Fruit fly (Drosophila melanogaster) whole organism, embryonic: Measurements from ENCODE around the gene CG15330.
A peak's percentile ranks its signal among the peaks of the same experiment; 100 is the strongest.

Experiments used
- Antp ChIP-seq: fragments of 200-800 bp; sonication (Bioruptor generic); optimal IDR thresholded peaks from 3 replicates; lab custom pipeline; 2016; ENCODE audit warnings: missing biosample characterization, missing genetic modification characterization
- CG10147 ChIP-seq: fragments of 200-800 bp; sonication (Bioruptor generic); optimal IDR thresholded peaks from 2 replicates; lab custom pipeline; 2019; ENCODE audit warnings: missing biosample characterization, mild to moderate bottlenecking, missing genetic modification characterization, moderate library complexity
- CG1024 ChIP-seq: fragments of 200-800 bp; sonication (Bioruptor generic); IDR thresholded peaks from 2 replicates; pipeline ENCODE4 v1.3.6; 2022; ENCODE audit warnings: missing biosample characterization, missing genetic modification characterization
- CG10267 ChIP-seq: fragments of 200-800 bp; sonication (Bioruptor generic); optimal IDR thresholded peaks from 2 replicates; lab custom pipeline; 2018; ENCODE audit warnings: missing biosample characterization, mild to moderate bottlenecking, missing genetic modification characterization, moderate library complexity
- CG10366 ChIP-seq: fragments of 200-800 bp; sonication (Bioruptor generic); IDR thresholded peaks from 2 replicates; pipeline ENCODE4 v1.3.6; 2022; ENCODE audit warnings: missing biosample characterization, missing genetic modification characterization
- CG11456 ChIP-seq: fragments of 200-800 bp; sonication (Bioruptor generic); IDR thresholded peaks from 3 replicates; pipeline ENCODE4 v1.3.6; 2022; ENCODE audit warnings: missing biosample characterization, missing genetic modification characterization
- CG11695 ChIP-seq: fragments of 200-800 bp; sonication (Bioruptor generic); IDR thresholded peaks from 3 replicates; pipeline ENCODE4 v1.3.6; 2022; ENCODE audit warnings: missing biosample characterization, missing genetic modification characterization
- CG12299 ChIP-seq: fragments of 200-800 bp; sonication (Bioruptor generic); optimal IDR thresholded peaks from 2 replicates; lab custom pipeline; 2018; ENCODE audit warnings: missing biosample characterization, mild to moderate bottlenecking, missing genetic modification characterization
- CG1233 ChIP-seq: fragments of 200-800 bp; sonication (Bioruptor generic); optimal IDR thresholded peaks from 4 replicates; lab custom pipeline; 2018; ENCODE audit warnings: missing biosample characterization, mild to moderate bottlenecking, missing genetic modification characterization
- CG13624 ChIP-seq: fragments of 200-800 bp; sonication (Bioruptor generic); optimal IDR thresholded peaks from 2 replicates; lab custom pipeline; 2016; ENCODE audit warnings: missing biosample characterization, missing genetic modification characterization
- CG15269 ChIP-seq: fragments of 200-800 bp; sonication (Bioruptor generic); optimal IDR thresholded peaks from 2 replicates; lab custom pipeline; 2018; ENCODE audit warnings: missing biosample characterization, mild to moderate bottlenecking, missing genetic modification characterization, moderate library complexity
- CG16779 ChIP-seq: fragments of 200-800 bp; sonication (Bioruptor generic); IDR thresholded peaks from 2 replicates; pipeline ENCODE4 v1.3.6; 2022; ENCODE audit warnings: missing biosample characterization, missing genetic modification characterization
- CG16863 ChIP-seq: fragments of 200-800 bp; sonication (Bioruptor generic); optimal IDR thresholded peaks from 3 replicates; lab custom pipeline; 2016; ENCODE audit warnings: missing biosample characterization, missing genetic modification characterization
- CG2116 ChIP-seq: fragments of 200-800 bp; sonication (Bioruptor generic); optimal IDR thresholded peaks from 3 replicates; lab custom pipeline; 2018; ENCODE audit warnings: missing biosample characterization, mild to moderate bottlenecking, missing genetic modification characterization
- CG2678 ChIP-seq: fragments of 200-800 bp; sonication (Bioruptor generic); optimal IDR thresholded peaks from 3 replicates; lab custom pipeline; 2019; ENCODE audit warnings: missing biosample characterization, mild to moderate bottlenecking, missing genetic modification characterization, moderate library complexity
- CG31224 ChIP-seq: fragments of 200-800 bp; sonication (Bioruptor generic); IDR thresholded peaks from 2 replicates; pipeline ENCODE4 v1.3.6; 2022; ENCODE audit warnings: missing biosample characterization, missing genetic modification characterization
- CG4617 ChIP-seq: fragments of 200-800 bp; sonication (Bioruptor generic); optimal IDR thresholded peaks from 3 replicates; lab custom pipeline; 2016; ENCODE audit warnings: missing biosample characterization, missing genetic modification characterization, borderline replicate concordance
- CG5245 ChIP-seq: fragments of 200-800 bp; sonication (Bioruptor generic); optimal IDR thresholded peaks from 3 replicates; lab custom pipeline; 2016; ENCODE audit warnings: missing biosample characterization, missing genetic modification characterization
- CG6254 ChIP-seq: fragments of 200-800 bp; sonication (Bioruptor generic); optimal IDR thresholded peaks from 3 replicates; lab custom pipeline; 2017; ENCODE audit warnings: mild to moderate bottlenecking, missing biosample characterization, missing genetic modification reagents, missing genetic modification characterization
- CG6813 ChIP-seq: fragments of 200-800 bp; sonication (Bioruptor generic); optimal IDR thresholded peaks from 2 replicates; lab custom pipeline; 2017; ENCODE audit warnings: missing biosample characterization, missing genetic modification characterization, mild to moderate bottlenecking, moderate library complexity, missing genetic modification reagents
- CG9932 ChIP-seq: fragments of 200-800 bp; sonication (Bioruptor generic); IDR thresholded peaks from 2 replicates; pipeline ENCODE4 v1.3.6; 2022; ENCODE audit warnings: missing biosample characterization, missing genetic modification characterization
- Dek ChIP-seq: fragments of 200-800 bp; sonication (Bioruptor generic); optimal IDR thresholded peaks from 3 replicates; lab custom pipeline; 2019; ENCODE audit warnings: missing biosample characterization, mild to moderate bottlenecking, missing genetic modification characterization, moderate library complexity
- Dref ChIP-seq: fragments of 200-800 bp; sonication (Bioruptor generic); IDR thresholded peaks from 2 replicates; pipeline ENCODE4 v1.3.6; 2022; ENCODE audit warnings: missing biosample characterization, missing genetic modification characterization
- E2f1 ChIP-seq: fragments of 200-800 bp; sonication (Bioruptor generic); IDR thresholded peaks from 2 replicates; pipeline ENCODE4 v1.3.6; 2022; ENCODE audit warnings: missing biosample characterization, missing genetic modification characterization
- Ets97D ChIP-seq: fragments of 200-800 bp; sonication (Bioruptor generic); optimal IDR thresholded peaks from 3 replicates; lab custom pipeline; 2016; ENCODE audit warnings: missing biosample characterization, missing genetic modification characterization
- Hand ChIP-seq: fragments of 200-800 bp; sonication (Bioruptor generic); optimal IDR thresholded peaks from 2 replicates; lab custom pipeline; 2017; ENCODE audit warnings: mild to moderate bottlenecking, missing biosample characterization, missing genetic modification reagents, missing genetic modification characterization
- Nf-YA ChIP-seq: fragments of 200-800 bp; sonication (Bioruptor generic); IDR thresholded peaks from 2 replicates; pipeline ENCODE4 v1.3.6; 2022; ENCODE audit warnings: missing biosample characterization, missing genetic modification characterization
- Usf ChIP-seq: fragments of 200-800 bp; sonication (Bioruptor generic); optimal IDR thresholded peaks from 2 replicates; lab custom pipeline; 2017; ENCODE audit warnings: missing genotype, missing biosample characterization, missing genetic modification characterization
- Xrp1 ChIP-seq: fragments of 200-800 bp; sonication (Bioruptor generic); IDR thresholded peaks from 2 replicates; pipeline ENCODE4 v1.3.6; 2022; ENCODE audit warnings: missing biosample characterization, missing genetic modification characterization
- ase ChIP-seq: fragments of 200-800 bp; sonication (Bioruptor generic); IDR thresholded peaks from 3 replicates; pipeline ENCODE4 v1.3.6; 2022; ENCODE audit warnings: missing biosample characterization, missing genetic modification characterization
- br ChIP-seq: fragments of >200 bp; optimal IDR thresholded peaks from 2 replicates; lab custom pipeline; 2017
- cas ChIP-seq: fragments of 200-800 bp; sonication (Bioruptor generic); IDR thresholded peaks from 2 replicates; pipeline ENCODE4 v1.3.6; 2022; ENCODE audit warnings: missing biosample characterization, missing genetic modification characterization
- chinmo ChIP-seq: fragments of 200-800 bp; sonication (Bioruptor generic); IDR thresholded peaks from 4 replicates; pipeline ENCODE4 v1.3.6; 2022; ENCODE audit warnings: missing biosample characterization, missing genetic modification characterization; ENCODE audit not compliant: partially characterized antibody
- eve ChIP-seq, 2 experiments: fragments of >200 bp; optimal IDR thresholded peaks; 2 replicates each; lab custom pipeline; 2017; ENCODE audit warnings: missing biosample characterization in 2 of 2, missing genetic modification characterization in 2 of 2
- fu2 ChIP-seq: fragments of 200-800 bp; sonication (Bioruptor generic); optimal IDR thresholded peaks from 2 replicates; lab custom pipeline; 2016; ENCODE audit warnings: missing biosample characterization, missing genetic modification characterization
- hbn ChIP-seq: fragments of 200-800 bp; sonication (Bioruptor generic); IDR thresholded peaks from 2 replicates; pipeline ENCODE4 v1.3.6; 2022; ENCODE audit warnings: missing biosample characterization, missing genetic modification characterization; ENCODE audit not compliant: partially characterized antibody
- hkb ChIP-seq, 2 experiments: fragments of 200-800 bp in 1 of 2; fragments of >200 bp in 1 of 2; sonication (Bioruptor generic) in 1 of 2; IDR thresholded peaks in 1 of 2; optimal IDR thresholded peaks in 1 of 2; 2 replicates each; pipeline versions ENCODE4 v1.3.6 to Lab custom; 2017 to 2022; ENCODE audit warnings: missing biosample characterization in 1 of 2, missing genetic modification characterization in 1 of 2
- ind ChIP-seq: fragments of 200-800 bp; sonication (Bioruptor generic); optimal IDR thresholded peaks from 3 replicates; lab custom pipeline; 2016; ENCODE audit warnings: missing biosample characterization, missing genetic modification characterization
- kah ChIP-seq: fragments of 200-800 bp; sonication (Bioruptor generic); optimal IDR thresholded peaks from 2 replicates; lab custom pipeline; 2018; ENCODE audit warnings: missing biosample characterization, mild to moderate bottlenecking, missing genetic modification characterization
- lab ChIP-seq: fragments of 200-800 bp; sonication (Bioruptor generic); optimal IDR thresholded peaks from 3 replicates; lab custom pipeline; 2017; ENCODE audit warnings: missing biosample characterization, missing genetic modification characterization, mild to moderate bottlenecking, moderate library complexity, missing genetic modification reagents
- lilli ChIP-seq: fragments of 200-800 bp; sonication (Bioruptor generic); optimal IDR thresholded peaks from 3 replicates; lab custom pipeline; 2016; ENCODE audit warnings: missing biosample characterization, missing genetic modification characterization
- lov ChIP-seq, 2 experiments: fragments of 200-800 bp in 1 of 2; fragments of >200 bp in 1 of 2; sonication (Bioruptor generic) in 1 of 2; IDR thresholded peaks in 1 of 2; optimal IDR thresholded peaks in 1 of 2; 2 replicates in 1 of 2; 3 replicates in 1 of 2; pipeline versions ENCODE4 v1.3.6 to Lab custom; 2017 to 2022; ENCODE audit warnings: missing biosample characterization in 1 of 2, missing genetic modification characterization in 1 of 2
- rib ChIP-seq: fragments of 200-800 bp; sonication (Bioruptor generic); IDR thresholded peaks from 2 replicates; pipeline ENCODE4 v1.3.6; 2022; ENCODE audit warnings: missing biosample characterization, missing genetic modification characterization
- schlank ChIP-seq: fragments of 200-800 bp; sonication (Bioruptor generic); optimal IDR thresholded peaks from 2 replicates; lab custom pipeline; 2018; ENCODE audit warnings: missing biosample characterization, mild to moderate bottlenecking, missing genetic modification characterization
- tx ChIP-seq: fragments of 200-800 bp; sonication (Bioruptor generic); optimal IDR thresholded peaks from 2 replicates; lab custom pipeline; 2016; ENCODE audit warnings: missing biosample characterization, missing genetic modification characterization
- usp ChIP-seq: fragments of >200 bp; optimal IDR thresholded peaks from 2 replicates; lab custom pipeline; 2017; ENCODE audit warnings: missing biosample characterization, missing genetic modification characterization
- vvl ChIP-seq: fragments of 200-800 bp; sonication (Bioruptor generic); IDR thresholded peaks from 2 replicates; pipeline ENCODE4 v1.3.6; 2022; ENCODE audit warnings: missing biosample characterization, missing genetic modification characterization
- wor ChIP-seq: fragments of 200-800 bp; sonication (Bioruptor generic); IDR thresholded peaks from 2 replicates; pipeline ENCODE4 v1.3.6; 2022; ENCODE audit warnings: missing biosample characterization, missing genetic modification characterization

CG15330 gene

DNA sequence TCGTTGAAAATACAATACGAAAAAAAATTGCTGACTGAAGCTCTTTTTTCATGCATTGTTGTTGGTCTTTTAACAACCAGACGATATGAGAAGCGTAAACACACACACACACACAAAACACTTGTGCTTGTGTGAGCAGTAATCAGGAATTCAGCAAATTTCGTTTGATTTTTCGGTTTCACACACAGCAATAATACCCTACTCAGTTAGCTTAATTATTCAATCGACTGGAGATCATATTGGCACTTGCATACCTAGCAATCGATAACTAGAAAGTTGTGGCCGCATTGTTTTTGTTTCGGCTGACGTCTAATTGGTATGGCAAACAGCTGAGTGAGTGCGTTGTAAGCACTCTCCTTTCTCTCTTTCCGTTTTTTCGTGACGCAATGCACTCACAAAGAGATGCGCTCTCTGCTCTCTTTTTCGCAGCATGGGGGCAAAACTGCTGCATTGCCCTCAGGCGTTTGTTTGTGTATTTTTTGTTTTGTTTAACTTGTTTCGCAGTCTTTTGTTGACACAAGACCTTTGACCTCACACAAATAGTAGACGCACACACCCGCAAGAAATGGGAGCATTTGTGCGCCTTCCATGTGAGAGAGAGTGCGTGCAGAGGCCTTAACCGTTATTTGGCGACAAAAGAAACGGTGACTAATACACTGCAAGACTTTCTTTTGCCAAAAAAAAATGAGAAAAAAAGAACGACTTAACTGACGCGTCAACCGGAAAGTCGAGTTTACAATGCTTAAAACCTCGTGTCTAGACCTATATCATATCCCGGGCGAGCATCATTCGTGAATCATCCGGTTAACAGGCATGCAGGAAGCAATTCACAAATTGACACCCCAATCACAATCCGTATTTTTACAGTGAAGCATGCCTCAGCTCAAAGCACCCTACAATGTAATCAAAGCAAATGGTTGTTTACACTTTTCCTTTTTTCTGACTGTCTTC lies 10.8 kb upstream of the CG15330 start (continued):
- TF ChIP-seq Nf-YA (GFP tag; lab: Robert Waterston, UW): no peak
- peak; percentile 41 for TF ChIP-seq CG2678 (tag; lab: Kevin White, UChicago)
- no peak for TF ChIP-seq CG6254 (GFP tag; lab: Kevin White, UChicago)
- no peak for TF ChIP-seq fu2 (GFP tag; lab: Kevin White, UChicago)
- no peak for TF ChIP-seq hbn (GFP tag; lab: Robert Waterston, UW)
- no peak for TF ChIP-seq CG10267 (tag; lab: Kevin White, UChicago)
- TF ChIP-seq cas (GFP tag; lab: Robert Waterston, UW): no peak
- TF ChIP-seq eve (GFP tag; optimal IDR thresholded peaks at IDR 0.05; lab: Kevin White, UChicago): no peak
- TF ChIP-seq lab (GFP tag; lab: Kevin White, UChicago): peak; percentile 68
- TF ChIP-seq CG1024 (GFP tag; lab: Robert Waterston, UW): 0 out of 2 replicates have a peak, but pooled peaks have one; percentile 2
- no peak for TF ChIP-seq CG16863 (GFP tag; lab: Kevin White, UChicago)
- TF ChIP-seq chinmo (GFP tag; lab: Robert Waterston, UW): peak; percentile 6; the same call in 1 of the 4 replicates
- TF ChIP-seq CG6813 (GFP tag; lab: Kevin White, UChicago): no peak
- TF ChIP-seq Usf: no peak
- TF ChIP-seq E2f1 (GFP tag; lab: Robert Waterston, UW): 0 out of 2 replicates have a peak, but pooled peaks have one; percentile 26
- no peak for TF ChIP-seq CG31224 (GFP tag; lab: Robert Waterston, UW)
- TF ChIP-seq usp (GFP tag; lab: Kevin White, UChicago): no peak
- no peak for TF ChIP-seq Ets97D (GFP tag; lab: Kevin White, UChicago)
- TF ChIP-seq CG9932 (GFP tag; lab: Robert Waterston, UW): peak; percentile 31; the same call in 1 of the 2 replicates
- TF ChIP-seq hkb (optimal IDR thresholded peaks at IDR 0.05; lab: Kevin White, UChicago): no peak
- TF ChIP-seq hkb (GFP tag; IDR thresholded peaks at IDR 0.05; lab: Robert Waterston, UW): no peak; the same call in 1 of the 2 replicates
- no peak for TF ChIP-seq CG10366 (GFP tag; lab: Robert Waterston, UW)
- peak; percentile 43 for TF ChIP-seq ind (GFP tag; lab: Kevin White, UChicago)
- no peak for TF ChIP-seq CG2116 (GFP tag; lab: Kevin White, UChicago)
- no peak for TF ChIP-seq wor (GFP tag; lab: Robert Waterston, UW)
- TF ChIP-seq Dek (tag; lab: Kevin White, UChicago): no peak
- TF ChIP-seq CG13624 (GFP tag; lab: Kevin White, UChicago): no peak
- TF ChIP-seq CG11456 (GFP tag; lab: Robert Waterston, UW): no peak
- 0 out of 3 replicates have a peak, but pooled peaks have one; percentile 24 for TF ChIP-seq CG11695 (GFP tag; lab: Robert Waterston, UW)
- TF ChIP-seq ase (GFP tag; lab: Robert Waterston, UW): no peak
- no peak for TF ChIP-seq Antp (GFP tag; lab: Kevin White, UChicago)
- TF ChIP-seq CG15269: peak; percentile 11
- TF ChIP-seq CG5245 (GFP tag; lab: Kevin White, UChicago): no peak
- TF ChIP-seq tx: no peak
- no peak for TF ChIP-seq Hand (GFP tag; lab: Kevin White, UChicago)
- no peak for TF ChIP-seq rib (GFP tag; lab: Robert Waterston, UW)
- no peak for TF ChIP-seq lov (optimal IDR thresholded peaks at IDR 0.05; lab: Kevin White, UChicago)
- TF ChIP-seq lov (GFP tag; IDR thresholded peaks at IDR 0.05; lab: Robert Waterston, UW): no peak
- no peak for TF ChIP-seq br (lab: Kevin White, UChicago)
- no peak for TF ChIP-seq CG4617 (GFP tag; lab: Kevin White, UChicago)
- TF ChIP-seq CG12299 (tag; lab: Kevin White, UChicago): no peak
- peak; percentile 27 for TF ChIP-seq CG10147 (GFP tag; lab: Kevin White, UChicago)
- TF ChIP-seq Xrp1 (GFP tag; lab: Robert Waterston, UW): 0 out of 2 replicates have a peak, but pooled peaks have one; percentile 33
- TF ChIP-seq CG16779 (GFP tag; lab: Robert Waterston, UW): no peak
- no peak for TF ChIP-seq kah (GFP tag; lab: Kevin White, UChicago)
- no peak for TF ChIP-seq CG1233 (GFP tag; lab: Kevin White, UChicago)
- TF ChIP-seq Dref: no peak
- no peak for TF ChIP-seq schlank
- peak; percentile 15 for TF ChIP-seq lilli (GFP tag; lab: Kevin White, UChicago)
- peak; percentile 50 for TF ChIP-seq vvl (GFP tag; lab: Robert Waterston, UW)
